Fruit fly (Drosophila melanogaster) whole organism: ENCODE data around the gene CG15534.

Experiments
- CG8478 ChIP-seq: fragments of >200 bp; optimal IDR thresholded peaks from 2 replicates; lab custom pipeline; 2018; ENCODE audit warnings: inconsistent platforms
- Dll ChIP-seq: fragments of >200 bp; optimal IDR thresholded peaks from 2 replicates; lab custom pipeline; 2017
- EcR ChIP-seq, 2 experiments: fragments of >200 bp; optimal IDR thresholded peaks; 2 replicates each; lab custom pipeline; 2017; ENCODE audit warnings: missing biosample characterization in 2 of 2, missing genetic modification characterization in 2 of 2, missing genetic modification reagents in 2 of 2

DNA sequence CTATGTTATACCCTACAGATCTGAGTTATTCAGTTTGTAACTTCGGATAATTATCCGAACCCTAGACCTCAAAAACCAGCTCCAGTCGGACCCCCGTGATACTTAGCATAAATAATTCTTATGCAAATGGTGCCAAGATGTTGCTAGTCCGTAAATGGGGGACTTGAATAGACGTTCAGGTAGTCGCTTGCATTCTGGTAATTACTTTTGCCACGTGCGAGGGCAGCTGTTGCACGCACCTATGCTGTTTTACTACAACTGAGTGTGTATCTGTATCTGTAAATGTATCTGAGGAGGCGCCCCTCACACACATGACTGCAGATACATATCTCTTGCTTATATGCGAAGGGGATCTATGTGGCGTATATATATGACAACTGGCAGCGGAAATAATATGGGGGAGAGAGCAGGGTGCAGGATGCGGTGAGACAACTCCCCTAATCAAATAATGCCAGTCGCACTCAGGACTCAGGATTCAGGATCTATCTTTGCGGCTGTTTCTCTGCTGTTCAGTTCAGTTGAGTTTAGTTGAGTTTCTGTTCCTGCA is 42.9 kb downstream of the CG15534 start:
- no peak for TF ChIP-seq CG8478 (lab: Kevin White, UChicago)
- TF ChIP-seq EcR (GFP tag; optimal IDR thresholded peaks at IDR 0.05; lab: Kevin White, UChicago), result no peak
- TF ChIP-seq Dll (lab: Kevin White, UChicago), result no peak
